Worm (Caenorhabditis elegans) whole organism, midembryonic: ENCODE data around the gene srbc-56.

Source experiments
- T22C8.4 ChIP-seq: fragments of 200-800 bp; sonication (Bioruptor generic); IDR thresholded peaks from 2 replicates; pipeline ENCODE4 v1.3.6; 2022; ENCODE audit warnings: missing genetic modification characterization, missing compliant biosample characterization
- cog-1 ChIP-seq: sonication (generic microtip); optimal IDR thresholded peaks from 2 replicates; lab custom pipeline; 2016; ENCODE audit warnings: missing genetic modification characterization, missing compliant biosample characterization
- flt-1 ChIP-seq: fragments of 200-800 bp; sonication (Bioruptor generic); IDR thresholded peaks from 2 replicates; pipeline ENCODE4 v1.3.6; 2022; ENCODE audit warnings: missing genetic modification characterization, missing compliant biosample characterization
- klf-2 ChIP-seq: fragments of 200-800 bp; sonication (Bioruptor generic); conservative IDR thresholded peaks from 2 replicates; pipeline ENCODE4 v1.3.6; 2022; ENCODE audit warnings: missing genetic modification reagents, missing genetic modification characterization, missing compliant biosample characterization
- med-1 ChIP-seq: sonication (generic microtip); optimal IDR thresholded peaks from 2 replicates; lab custom pipeline; 2017; ENCODE audit warnings: missing genetic modification characterization, mild to moderate bottlenecking, missing compliant biosample characterization, antibody characterized with exemption, missing genetic modification reagents; ENCODE audit not compliant: insufficient read depth
- ref-1 ChIP-seq: fragments of 200-800 bp; sonication (Bioruptor generic); conservative IDR thresholded peaks from 2 replicates; pipeline ENCODE4 v1.3.6; 2022; ENCODE audit warnings: missing genetic modification reagents, missing genetic modification characterization, missing compliant biosample characterization
- tab-1 ChIP-seq: fragments of 200-800 bp; sonication (Bioruptor generic); IDR thresholded peaks from 2 replicates; pipeline ENCODE4 v1.3.6; 2022; ENCODE audit warnings: missing genetic modification characterization, missing compliant biosample characterization
- ztf-23 ChIP-seq: fragments of 200-800 bp; sonication (Bioruptor generic); IDR thresholded peaks from 2 replicates; pipeline ENCODE4 v1.3.6; 2022; ENCODE audit warnings: missing genetic modification reagents, missing genetic modification characterization, missing compliant biosample characterization
- ztf-29 ChIP-seq: fragments of 200-800 bp; sonication (Bioruptor generic); IDR thresholded peaks from 2 replicates; pipeline ENCODE4 v1.3.6; 2022; ENCODE audit warnings: missing genetic modification reagents, missing genetic modification characterization, missing compliant biosample characterization

DNA sequence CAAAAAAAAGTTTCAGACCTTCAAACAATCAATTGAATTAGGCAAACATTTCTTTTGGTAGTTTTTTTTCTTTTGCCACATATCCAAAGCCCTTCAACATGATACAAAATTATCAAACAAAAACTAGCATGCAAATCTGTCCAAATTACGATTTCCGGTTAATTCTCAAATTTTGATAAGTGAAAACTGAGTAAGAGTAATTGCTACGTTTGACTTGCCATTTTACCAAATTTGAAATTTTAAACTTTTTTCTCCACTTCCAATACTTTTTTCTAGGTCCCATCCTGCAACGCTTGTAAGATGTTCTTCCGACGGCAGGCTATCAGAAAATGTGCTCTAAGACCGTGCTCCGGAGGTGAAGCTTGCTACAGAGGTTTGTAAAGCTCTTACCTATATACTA lies 35.4 kb downstream of the srbc-56 start, which contains the start of gene nhr-223:
- no peak for TF ChIP-seq ztf-29 (GFP tag; lab: Robert Waterston, UW)
- no peak for TF ChIP-seq flt-1 (GFP tag; lab: Robert Waterston, UW)
- no peak for TF ChIP-seq klf-2 (GFP tag; lab: Robert Waterston, UW)
- no peak for TF ChIP-seq tab-1 (GFP tag; lab: Robert Waterston, UW)
- TF ChIP-seq ref-1 (GFP tag; lab: Robert Waterston, UW), result no peak
- TF ChIP-seq T22C8.4, result no peak
- TF ChIP-seq cog-1 (tag; lab: Kevin White, UChicago), result no peak
- TF ChIP-seq ztf-23 (GFP tag; lab: Robert Waterston, UW), result no peak
- no peak for TF ChIP-seq med-1 (GFP tag; lab: Kevin White, UChicago)
